Fruit fly (Drosophila melanogaster) whole organism: ENCODE data around the gene GlyRS.

Source experiments
- CG8478 ChIP-seq: fragments of >200 bp; optimal IDR thresholded peaks from 2 replicates; lab custom pipeline; 2018; ENCODE audit warnings: inconsistent platforms
- Dll ChIP-seq: fragments of >200 bp; optimal IDR thresholded peaks from 2 replicates; lab custom pipeline; 2017
- EcR ChIP-seq, 2 experiments: fragments of >200 bp; optimal IDR thresholded peaks; 2 replicates each; lab custom pipeline; 2017; ENCODE audit warnings: missing biosample characterization in 2 of 2, missing genetic modification characterization in 2 of 2, missing genetic modification reagents in 2 of 2
- pan ChIP-seq: fragments of >200 bp; optimal IDR thresholded peaks from 2 replicates; lab custom pipeline; 2017
- psq ChIP-seq: fragments of >200 bp; optimal IDR thresholded peaks from 2 replicates; lab custom pipeline; 2017
- usp ChIP-seq: fragments of >200 bp; optimal IDR thresholded peaks from 2 replicates; lab custom pipeline; 2017; ENCODE audit warnings: missing biosample characterization, missing genetic modification characterization, mixed read lengths

GlyRS gene

dm6 chr3L:15061605-15062004 lies 33.3 kb upstream of the GlyRS start, which contains the start of gene CG13460:
TSS of gene CG13460 (minus strand) at chr3L:15061705.
- TF ChIP-seq psq (lab: Kevin White, UChicago), result no peak
- no peak for TF ChIP-seq Dll (lab: Kevin White, UChicago)
- TF ChIP-seq pan (lab: Kevin White, UChicago), result no peak
- no peak for TF ChIP-seq EcR (GFP tag; optimal IDR thresholded peaks at IDR 0.05; lab: Kevin White, UChicago)
- TF ChIP-seq CG8478 (lab: Kevin White, UChicago), result no peak
- TF ChIP-seq usp (GFP tag; lab: Kevin White, UChicago), result no peak

- TF ChIP-seq usp (GFP tag; lab: Kevin White, UChicago) (no peak), Dll (lab: Kevin White, UChicago) (no peak), psq (lab: Kevin White, UChicago) (no peak), pan (lab: Kevin White, UChicago) (no peak), CG8478 (lab: Kevin White, UChicago) (no peak), EcR (GFP tag; optimal IDR thresholded peaks at IDR 0.05; lab: Kevin White, UChicago) (no peak)
These were observed 30.1 kb upstream of the GlyRS start, which contains the start of gene Sytbeta for dm6 chr3L:15064877-15065276. TSS of gene Sytbeta (minus strand) at chr3L:15064977.

- TF ChIP-seq psq (lab: Kevin White, UChicago), result no peak
- no peak for TF ChIP-seq CG8478 (lab: Kevin White, UChicago)
- TF ChIP-seq usp (GFP tag; lab: Kevin White, UChicago), result no peak
- no peak for TF ChIP-seq Dll (lab: Kevin White, UChicago)
- TF ChIP-seq EcR (GFP tag; optimal IDR thresholded peaks at IDR 0.05; lab: Kevin White, UChicago), result no peak
- no peak for TF ChIP-seq pan (lab: Kevin White, UChicago)
These were observed 22.8 kb upstream of the GlyRS start for dm6 chr3L:15072149-15072548.

- TF ChIP-seq psq (lab: Kevin White, UChicago), result no peak
- no peak for TF ChIP-seq pan (lab: Kevin White, UChicago)
- TF ChIP-seq Dll (lab: Kevin White, UChicago), result no peak
- no peak for TF ChIP-seq EcR (GFP tag; optimal IDR thresholded peaks at IDR 0.05; lab: Kevin White, UChicago)
- TF ChIP-seq usp (GFP tag; lab: Kevin White, UChicago), result no peak
- no peak for TF ChIP-seq CG8478 (lab: Kevin White, UChicago)
These were observed 21.3 kb upstream of the GlyRS start for dm6 chr3L:15073680-15074079.

dm6 chr3L:15076380-15076779 lies 18.6 kb upstream of the GlyRS start:
- TF ChIP-seq psq (lab: Kevin White, UChicago), result no peak
- TF ChIP-seq CG8478 (lab: Kevin White, UChicago), result no peak
- no peak for TF ChIP-seq usp (GFP tag; lab: Kevin White, UChicago)
- TF ChIP-seq EcR (GFP tag; optimal IDR thresholded peaks at IDR 0.05; lab: Kevin White, UChicago), result no peak
- no peak for TF ChIP-seq Dll (lab: Kevin White, UChicago)
- TF ChIP-seq pan (lab: Kevin White, UChicago), result no peak

- TF ChIP-seq CG8478 (lab: Kevin White, UChicago), result no peak
- no peak for TF ChIP-seq pan (lab: Kevin White, UChicago)
These were observed 16.6 kb upstream of the GlyRS start, which contains the start of gene Or71a for dm6 chr3L:15078347-15078746. TSS of gene Or71a (minus strand) at chr3L:15078447.

dm6 chr3L:15079278-15079677 lies 15.7 kb upstream of the GlyRS start:
- TF ChIP-seq psq (lab: Kevin White, UChicago) (no peak), EcR (GFP tag; optimal IDR thresholded peaks at IDR 0.05; lab: Kevin White, UChicago) (no peak), CG8478 (lab: Kevin White, UChicago) (no peak), pan (lab: Kevin White, UChicago) (no peak), Dll (lab: Kevin White, UChicago) (no peak), usp (GFP tag; lab: Kevin White, UChicago) (no peak)

- TF ChIP-seq Dll (lab: Kevin White, UChicago), result no peak
These were observed 10.7 kb upstream of the GlyRS start for dm6 chr3L:15084288-15084687.

dm6 chr3L:15088285-15088684 lies 6.7 kb upstream of the GlyRS start:
- TF ChIP-seq usp (GFP tag; lab: Kevin White, UChicago) (no peak), Dll (lab: Kevin White, UChicago) (no peak), psq (lab: Kevin White, UChicago) (no peak), EcR (GFP tag; optimal IDR thresholded peaks at IDR 0.05; lab: Kevin White, UChicago) (no peak), pan (lab: Kevin White, UChicago) (no peak), CG8478 (lab: Kevin White, UChicago) (no peak)

- TF ChIP-seq usp (GFP tag; lab: Kevin White, UChicago) (no peak), psq (lab: Kevin White, UChicago) (no peak), EcR (GFP tag; optimal IDR thresholded peaks at IDR 0.05; lab: Kevin White, UChicago) (no peak), CG8478 (lab: Kevin White, UChicago) (no peak), pan (lab: Kevin White, UChicago) (no peak), Dll (lab: Kevin White, UChicago) (no peak)
These were observed 5.7 kb upstream of the GlyRS start for dm6 chr3L:15089083-15089704.

dm6 chr3L:15089887-15090679 lies 4.9 kb upstream of the GlyRS start:
- TF ChIP-seq EcR (GFP tag; optimal IDR thresholded peaks at IDR 0.05; lab: Kevin White, UChicago), result no peak
- TF ChIP-seq psq (lab: Kevin White, UChicago), result no peak
- TF ChIP-seq pan (lab: Kevin White, UChicago), result no peak
- no peak for TF ChIP-seq CG8478 (lab: Kevin White, UChicago)
- no peak for TF ChIP-seq usp (GFP tag; lab: Kevin White, UChicago)
- no peak for TF ChIP-seq Dll (lab: Kevin White, UChicago)
